Fruit fly (Drosophila melanogaster) S2 (cell line): Measurements from ENCODE around the gene Efa6.

Experiments used
- CG8478 ChIP-seq: fragments of >200 bp; optimal IDR thresholded peaks from 2 replicates; lab custom pipeline; 2018
- CTCF ChIP-seq, 2 experiments: fragments of >200 bp; optimal IDR thresholded peaks; 2 replicates each; lab custom pipeline; 2018

dm6 chr3R:22595293-22595868 lies 7.8 kb downstream of the Efa6 start:
- TF ChIP-seq CG8478 (lab: Kevin White, UChicago) (no peak), CTCF (optimal IDR thresholded peaks at IDR 0.05; lab: Kevin White, UChicago) (no peak)
